Worm (Caenorhabditis elegans) whole organism, L2 larva: ENCODE data around the gene rpl-37.

Source experiments
- C34F6.9 ChIP-seq: fragments of 150-350 bp; optimal IDR thresholded peaks from 2 replicates; lab custom pipeline; 2014; ENCODE audit warnings: missing biosample characterization, missing genetic modification characterization
- F13H6.1 ChIP-seq: sonication (generic microtip); optimal IDR thresholded peaks from 2 replicates; lab custom pipeline; 2016; ENCODE audit warnings: missing genetic modification characterization, missing compliant biosample characterization
- R02D3.7 ChIP-seq: fragments of 150-350 bp; optimal IDR thresholded peaks from 2 replicates; lab custom pipeline; 2014; ENCODE audit warnings: missing biosample characterization, missing genetic modification characterization
- Y55F3AM.14 ChIP-seq: fragments of 200-800 bp; sonication (Bioruptor generic); optimal IDR thresholded peaks from 2 replicates; lab custom pipeline; 2018; ENCODE audit warnings: mild to moderate bottlenecking, missing genetic modification characterization, missing compliant biosample characterization
- ZK546.5 ChIP-seq: sonication (generic microtip); optimal IDR thresholded peaks from 2 replicates; lab custom pipeline; 2017; ENCODE audit warnings: missing biosample characterization, missing genetic modification characterization
- alr-1 ChIP-seq: fragments of 150-350 bp; optimal IDR thresholded peaks from 2 replicates; lab custom pipeline; 2014; ENCODE audit warnings: missing biosample characterization, missing genetic modification characterization
- aly-2 ChIP-seq: fragments of 150-350 bp; optimal IDR thresholded peaks from 2 replicates; lab custom pipeline; 2014; ENCODE audit warnings: missing biosample characterization, missing genetic modification characterization
- ama-1 ChIP-seq: fragments of 150-350 bp; optimal IDR thresholded peaks from 2 replicates; lab custom pipeline; 2018; ENCODE audit warnings: inconsistent platforms
- blmp-1 ChIP-seq: sonication (generic microtip); optimal IDR thresholded peaks from 2 replicates; lab custom pipeline; 2017; ENCODE audit warnings: missing genetic modification characterization, mild to moderate bottlenecking, missing compliant biosample characterization, antibody characterized with exemption, moderate library complexity; ENCODE audit not compliant: insufficient read depth
- ceh-82 ChIP-seq: fragments of 150-350 bp; optimal IDR thresholded peaks from 2 replicates; lab custom pipeline; 2014; ENCODE audit warnings: missing biosample characterization, missing genetic modification characterization
- crh-2 ChIP-seq: sonication (generic microtip); optimal IDR thresholded peaks from 2 replicates; lab custom pipeline; 2017; ENCODE audit warnings: missing biosample characterization, missing genetic modification characterization
- elt-3 ChIP-seq: sonication (generic microtip); optimal IDR thresholded peaks from 2 replicates; lab custom pipeline; 2017; ENCODE audit warnings: missing biosample characterization, missing genetic modification characterization
- fos-1 ChIP-seq: fragments of 150-350 bp; optimal IDR thresholded peaks from 2 replicates; lab custom pipeline; 2014; ENCODE audit warnings: missing biosample characterization, missing genetic modification characterization
- gmeb-1 ChIP-seq: fragments of 150-350 bp; optimal IDR thresholded peaks from 2 replicates; lab custom pipeline; 2014; ENCODE audit warnings: missing biosample characterization, missing genetic modification characterization
- lin-11 ChIP-seq: fragments of 150-350 bp; sonication (generic microtip); optimal IDR thresholded peaks from 2 replicates; lab custom pipeline; 2014; ENCODE audit warnings: missing biosample characterization, missing genetic modification characterization, inconsistent platforms, mixed read lengths
- lin-13 ChIP-seq: fragments of 150-350 bp; optimal IDR thresholded peaks from 2 replicates; lab custom pipeline; 2014; ENCODE audit warnings: missing biosample characterization, missing genetic modification reagents, missing genetic modification characterization
- lsy-2 ChIP-seq, 2 experiments: fragments of 150-350 bp in 1 of 2; sonication (generic microtip) in 1 of 2; optimal IDR thresholded peaks; 2 replicates each; lab custom pipeline; 2014 to 2017; ENCODE audit warnings: missing biosample characterization in 2 of 2, missing genetic modification characterization in 2 of 2
- mab-5 ChIP-seq: fragments of 150-350 bp; optimal IDR thresholded peaks from 2 replicates; lab custom pipeline; 2014; ENCODE audit warnings: missing biosample characterization, missing genetic modification characterization
- mbf-1 ChIP-seq: sonication (generic microtip); optimal IDR thresholded peaks from 2 replicates; lab custom pipeline; 2017; ENCODE audit warnings: missing biosample characterization, missing genetic modification characterization
- mdl-1 ChIP-seq, 2 experiments: fragments of 150-350 bp in 1 of 2; sonication (generic microtip) in 1 of 2; optimal IDR thresholded peaks; 2 replicates each; lab custom pipeline; 2017; ENCODE audit warnings: missing biosample characterization in 2 of 2, missing genetic modification characterization in 2 of 2
- nhr-10 ChIP-seq: sonication (generic microtip); optimal IDR thresholded peaks from 2 replicates; lab custom pipeline; 2017; ENCODE audit warnings: missing biosample characterization, missing genetic modification characterization
- nhr-12 ChIP-seq: fragments of 150-350 bp; optimal IDR thresholded peaks from 2 replicates; lab custom pipeline; 2014; ENCODE audit warnings: missing biosample characterization, missing genetic modification characterization
- nhr-129 ChIP-seq: fragments of 150-350 bp; optimal IDR thresholded peaks from 2 replicates; lab custom pipeline; 2014; ENCODE audit warnings: missing biosample characterization, missing genetic modification characterization
- nhr-21 ChIP-seq: fragments of 150-350 bp; optimal IDR thresholded peaks from 2 replicates; lab custom pipeline; 2014; ENCODE audit warnings: missing biosample characterization, missing genetic modification characterization
- nhr-237 ChIP-seq: fragments of 150-350 bp; optimal IDR thresholded peaks from 2 replicates; lab custom pipeline; 2014; ENCODE audit warnings: missing biosample characterization, missing genetic modification characterization
- nhr-25 ChIP-seq: fragments of 150-350 bp; sonication (generic microtip); optimal IDR thresholded peaks from 3 replicates; lab custom pipeline; 2014; ENCODE audit warnings: missing biosample characterization, missing genetic modification characterization
- nhr-6 ChIP-seq: fragments of 150-350 bp; optimal IDR thresholded peaks from 2 replicates; lab custom pipeline; 2014; ENCODE audit warnings: missing biosample characterization, missing genetic modification characterization
- nhr-77 ChIP-seq: fragments of 150-350 bp; optimal IDR thresholded peaks from 2 replicates; lab custom pipeline; 2014; ENCODE audit warnings: missing biosample characterization, missing genetic modification characterization
- sem-4 ChIP-seq: fragments of 150-350 bp; optimal IDR thresholded peaks from 2 replicates; lab custom pipeline; 2014; ENCODE audit warnings: missing biosample characterization, missing genetic modification reagents, missing genetic modification characterization
- skn-1 ChIP-seq: sonication (generic microtip); optimal IDR thresholded peaks from 2 replicates; lab custom pipeline; 2017; ENCODE audit warnings: missing biosample characterization, missing genetic modification characterization
- sma-9 ChIP-seq, 2 experiments: fragments of 150-350 bp in 1 of 2; sonication (generic microtip) in 1 of 2; optimal IDR thresholded peaks; 2 replicates each; lab custom pipeline; 2014 to 2016; ENCODE audit warnings: missing genetic modification characterization in 2 of 2, mild to moderate bottlenecking in 1 of 2, missing biosample characterization in 1 of 2, missing compliant biosample characterization in 1 of 2, missing genetic modification reagents in 1 of 2, moderate library complexity in 1 of 2
- unc-39 ChIP-seq: fragments of 150-350 bp; optimal IDR thresholded peaks from 2 replicates; lab custom pipeline; 2014; ENCODE audit warnings: missing biosample characterization, missing genetic modification characterization
- unc-62 ChIP-seq: fragments of 150-350 bp; optimal IDR thresholded peaks from 2 replicates; lab custom pipeline; 2014; ENCODE audit warnings: missing biosample characterization, missing genetic modification reagents, missing genetic modification characterization
- zag-1 ChIP-seq: fragments of 150-350 bp; optimal IDR thresholded peaks from 2 replicates; lab custom pipeline; 2014; ENCODE audit warnings: missing biosample characterization, missing genetic modification characterization
- ztf-1 ChIP-seq: fragments of 200-800 bp; sonication (Bioruptor generic); conservative IDR thresholded peaks from 2 replicates; pipeline ENCODE4 v1.3.6; 2022; ENCODE audit warnings: missing genetic modification characterization, missing compliant biosample characterization
- ztf-11 ChIP-seq: sonication (generic microtip); optimal IDR thresholded peaks from 2 replicates; lab custom pipeline; 2017; ENCODE audit warnings: missing biosample characterization, missing genetic modification characterization
- ztf-4 ChIP-seq: fragments of 150-350 bp; optimal IDR thresholded peaks from 2 replicates; lab custom pipeline; 2014; ENCODE audit warnings: missing biosample characterization, missing genetic modification characterization

The rpl-37 gene

ce11 chrIII:3550364-3550763, 21.9 kb downstream of the rpl-37 start:
- TF ChIP-seq nhr-21, result no peak
- no peak for TF ChIP-seq ama-1 (lab: Kevin White, UChicago)
- no peak for TF ChIP-seq lin-13 (GFP tag; lab: Kevin White, UChicago)
- TF ChIP-seq unc-39 (tag; lab: Kevin White, UChicago), result no peak
- no peak for TF ChIP-seq ztf-11 (tag; lab: Kevin White, UChicago)
- TF ChIP-seq aly-2 (tag; lab: Kevin White, UChicago), result no peak
- TF ChIP-seq gmeb-1, result no peak
- TF ChIP-seq crh-2 (tag; lab: Kevin White, UChicago), result no peak
- TF ChIP-seq nhr-12 (tag; lab: Kevin White, UChicago), result no peak
- no peak for TF ChIP-seq nhr-129 (tag; lab: Kevin White, UChicago)
- TF ChIP-seq nhr-25 (tag; lab: Kevin White, UChicago), result no peak
- no peak for TF ChIP-seq nhr-77 (tag; lab: Kevin White, UChicago)
- no peak for TF ChIP-seq nhr-237 (tag; lab: Kevin White, UChicago)
- TF ChIP-seq lin-11 (tag; lab: Kevin White, UChicago), result no peak
- TF ChIP-seq skn-1 (tag; lab: Kevin White, UChicago), result no peak
- TF ChIP-seq mbf-1 (tag; lab: Kevin White, UChicago), result no peak
- TF ChIP-seq zag-1, result no peak

DNA sequence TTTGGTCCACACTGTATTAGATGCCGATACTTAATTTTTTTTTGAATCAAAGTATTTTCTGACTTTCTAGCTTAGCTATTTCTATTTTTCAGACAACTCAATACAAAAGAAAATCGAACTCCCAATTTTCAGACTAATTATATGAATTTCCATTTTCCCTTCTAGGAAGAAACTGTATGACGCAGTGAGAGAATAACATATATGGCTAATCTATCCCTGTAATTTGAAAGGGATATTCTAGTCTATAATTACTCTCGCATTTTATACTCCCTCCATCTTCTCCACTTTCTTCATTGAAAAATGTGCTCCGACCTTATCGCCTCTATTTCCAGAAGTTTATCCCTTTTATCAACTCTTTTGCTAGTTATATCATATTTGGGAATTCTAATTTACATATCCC, 24.9 kb downstream of the rpl-37 start, which contains the start of gene C54C6.4:
C54C6.4 (plus strand) TSS at position 301 of the 400 bp plus-strand sequence.
- TF ChIP-seq F13H6.1 (tag; lab: Kevin White, UChicago) (no peak), nhr-77 (tag; lab: Kevin White, UChicago) (no peak), C34F6.9 (tag; lab: Kevin White, UChicago) (no peak), blmp-1 (no peak), nhr-10 (tag; lab: Kevin White, UChicago) (no peak), elt-3 (tag; lab: Kevin White, UChicago) (no peak)

- TF ChIP-seq crh-2 (tag; lab: Kevin White, UChicago) (peak; percentile 66), C34F6.9 (tag; lab: Kevin White, UChicago) (peak; percentile 7), sem-4 (tag; lab: Kevin White, UChicago) (peak; percentile 2), ceh-82 (tag; lab: Kevin White, UChicago) (no peak), F13H6.1 (tag; lab: Kevin White, UChicago) (peak; percentile 39), nhr-77 (tag; lab: Kevin White, UChicago) (no peak), nhr-129 (tag; lab: Kevin White, UChicago) (peak; percentile 7), R02D3.7 (no peak), sma-9 (GFP tag; optimal IDR thresholded peaks at IDR 0.05; lab: Kevin White, UChicago) (peak; percentile 61), sma-9 (tag; optimal IDR thresholded peaks at IDR 0.05; lab: Kevin White, UChicago) (no peak), mdl-1 (tag; optimal IDR thresholded peaks at IDR 0.05; lab: Kevin White, UChicago) (peak in 1 of 2 experiments; percentile 15), unc-62 (no peak), lsy-2 (tag; optimal IDR thresholded peaks at IDR 0.05; lab: Kevin White, UChicago) (peak in 1 of 2 experiments; percentile 32), ztf-1 (no peak), nhr-12 (tag; lab: Kevin White, UChicago) (no peak)
Observed at ce11 chrIII:3560235-3560634, 31.8 kb downstream of the rpl-37 start.

DNA sequence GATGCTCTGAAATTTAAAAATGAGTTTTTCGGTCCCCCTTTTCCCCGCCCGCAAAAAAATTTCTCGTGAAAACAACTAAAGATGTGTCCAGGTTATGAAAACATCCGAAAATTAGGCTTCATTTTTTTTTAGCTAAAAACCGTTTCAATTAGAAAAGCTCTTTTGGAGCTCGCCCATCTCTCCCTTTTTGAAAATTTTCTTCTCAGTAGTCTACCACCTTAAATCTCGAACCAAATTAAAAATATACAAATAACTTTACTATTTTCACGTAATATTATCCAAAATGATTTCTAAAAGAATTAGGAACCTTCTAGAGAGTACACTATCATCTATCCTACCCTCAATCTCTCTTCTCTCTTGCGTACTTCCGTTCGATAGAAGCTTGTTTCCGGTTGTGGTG, 33.8 kb downstream of the rpl-37 start:
- TF ChIP-seq nhr-21 (no peak), skn-1 (tag; lab: Kevin White, UChicago) (no peak), fos-1 (tag; lab: Kevin White, UChicago) (no peak), nhr-237 (tag; lab: Kevin White, UChicago) (no peak), R02D3.7 (no peak), Y55F3AM.14 (GFP tag; lab: Kevin White, UChicago) (no peak), ztf-4 (no peak), mbf-1 (tag; lab: Kevin White, UChicago) (no peak), ZK546.5 (tag; lab: Kevin White, UChicago) (no peak), lsy-2 (tag; optimal IDR thresholded peaks at IDR 0.05; lab: Kevin White, UChicago) (no peak), aly-2 (tag; lab: Kevin White, UChicago) (no peak), unc-39 (tag; lab: Kevin White, UChicago) (no peak), mab-5 (tag; lab: Kevin White, UChicago) (no peak), nhr-6 (tag; lab: Kevin White, UChicago) (no peak), sma-9 (GFP tag; optimal IDR thresholded peaks at IDR 0.05; lab: Kevin White, UChicago) (no peak), sma-9 (tag; optimal IDR thresholded peaks at IDR 0.05; lab: Kevin White, UChicago) (no peak), alr-1 (tag; lab: Kevin White, UChicago) (no peak), unc-62 (no peak), blmp-1 (no peak), nhr-10 (tag; lab: Kevin White, UChicago) (no peak)
